Fruit fly (Drosophila melanogaster): ENCODE results near the gene CG14864.
A peak's percentile ranks its signal among the peaks of the same experiment; 100 is the strongest.

CG14864 gene

DNA sequence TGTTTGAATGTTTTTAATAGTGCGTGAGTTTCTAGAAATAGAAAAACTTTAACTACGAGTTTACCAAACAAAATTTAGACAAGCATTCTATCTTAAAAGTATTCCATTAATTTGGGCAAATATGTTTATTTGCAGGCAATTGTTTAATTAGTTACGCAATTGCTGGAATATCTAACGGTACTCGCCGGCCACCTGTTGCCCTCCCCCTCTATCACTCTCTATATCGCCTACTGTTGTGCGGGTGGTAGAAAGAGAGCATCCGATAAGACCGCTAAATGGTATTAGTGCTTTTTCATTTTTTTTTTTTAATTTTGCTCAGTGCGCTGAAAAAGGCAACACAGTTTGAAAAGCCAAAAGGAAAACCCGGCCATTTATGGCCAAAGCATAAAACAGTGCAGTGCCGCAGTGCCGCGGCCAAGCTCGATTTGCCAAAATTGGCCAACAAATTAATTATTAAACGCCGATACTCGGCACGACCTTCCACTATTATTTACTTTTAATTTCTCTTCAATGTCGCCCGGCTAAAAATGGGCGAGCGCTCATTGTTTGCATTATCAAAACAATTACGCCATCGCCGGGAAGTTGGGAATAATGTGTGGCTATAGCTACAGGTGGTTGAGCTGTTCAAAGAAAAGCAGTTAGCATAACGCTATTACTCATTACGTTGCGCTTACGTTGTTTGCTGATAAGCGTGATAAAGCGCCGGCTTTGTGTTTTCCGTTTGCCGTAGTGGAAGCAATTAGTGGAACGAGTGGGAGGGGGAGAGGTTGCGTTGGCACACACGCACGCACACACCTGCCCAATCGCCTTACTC, 21.7 kb upstream of the CG14864 start (continued):
- TF ChIP-seq CG10959 (GFP tag; IDR thresholded peaks at IDR 0.05), result no peak
- TF ChIP-seq Ravus (GFP tag; IDR thresholded peaks at IDR 0.05), result no peak
- no peak for TF ChIP-seq zfh2 (GFP tag; optimal IDR thresholded peaks at IDR 0.05)
- no peak for TF ChIP-seq CG16815 (GFP tag; optimal IDR thresholded peaks at IDR 0.05)
- no peak for TF ChIP-seq CG17802 (tag; optimal IDR thresholded peaks at IDR 0.05)
- no peak for TF ChIP-seq CG17829 (tag; optimal IDR thresholded peaks at IDR 0.05)
- TF ChIP-seq grn (GFP tag; optimal IDR thresholded peaks at IDR 0.05), result peak; percentile 14
- no peak for TF ChIP-seq sisA (GFP tag; IDR thresholded peaks at IDR 0.05)
- no peak for TF ChIP-seq chif (GFP tag; optimal IDR thresholded peaks at IDR 0.05)
- TF ChIP-seq CG3281 (GFP tag; optimal IDR thresholded peaks at IDR 0.05), result no peak
- no peak for TF ChIP-seq zen2 (GFP tag; IDR thresholded peaks at IDR 0.05; ENCODE audit: partially characterized antibody)
- TF ChIP-seq nerfin-2 (GFP tag; IDR thresholded peaks at IDR 0.05; ENCODE audit: partially characterized antibody), result no peak
- TF ChIP-seq lab (GFP tag; optimal IDR thresholded peaks at IDR 0.05), result no peak
- TF ChIP-seq onecut (GFP tag; IDR thresholded peaks at IDR 0.05), result no peak
- TF ChIP-seq maf-S (GFP tag; optimal IDR thresholded peaks at IDR 0.05), result no peak
- TF ChIP-seq CG31441 (GFP tag; IDR thresholded peaks at IDR 0.05), result no peak
- no peak for TF ChIP-seq NFAT (GFP tag; IDR thresholded peaks at IDR 0.05)
- no peak for TF ChIP-seq CG12236 (GFP tag; optimal IDR thresholded peaks at IDR 0.05)
- TF ChIP-seq ato (GFP tag; IDR thresholded peaks at IDR 0.05; ENCODE audit: partially characterized antibody), result no peak
- no peak for TF ChIP-seq CG12155 (GFP tag; optimal IDR thresholded peaks at IDR 0.05)
- TF ChIP-seq CG11560 (tag; IDR thresholded peaks at IDR 0.05), result no peak
- no peak for TF ChIP-seq sr (GFP tag; IDR thresholded peaks at IDR 0.05)
- no peak for TF ChIP-seq ERR (GFP tag; optimal IDR thresholded peaks at IDR 0.05)
- TF ChIP-seq CG42726 (GFP tag; IDR thresholded peaks at IDR 0.05; ENCODE audit: partially characterized antibody), result no peak
- TF ChIP-seq CG8359 (GFP tag; optimal IDR thresholded peaks at IDR 0.05; ENCODE audit: borderline replicate concordance), result no peak
- no peak for TF ChIP-seq nmo (GFP tag; optimal IDR thresholded peaks at IDR 0.05)
- TF ChIP-seq trem (tag; optimal IDR thresholded peaks at IDR 0.05), result no peak
- TF ChIP-seq Hsf (GFP tag; optimal IDR thresholded peaks at IDR 0.05), result no peak
- peak; percentile 61 for TF ChIP-seq scrt (GFP tag; optimal IDR thresholded peaks at IDR 0.05)
- TF ChIP-seq Chrac-16 (GFP tag; optimal IDR thresholded peaks at IDR 0.05), result no peak
- no peak for TF ChIP-seq ci (GFP tag; IDR thresholded peaks at IDR 0.05)
- no peak for TF ChIP-seq sd (tag; optimal IDR thresholded peaks at IDR 0.05)
- no peak for TF ChIP-seq CG8281 (tag; optimal IDR thresholded peaks at IDR 0.05)
- TF ChIP-seq CG9797 (GFP tag; optimal IDR thresholded peaks at IDR 0.05), result no peak
- no peak for TF ChIP-seq CG3407 (GFP tag; optimal IDR thresholded peaks at IDR 0.05)
- peak; percentile 58 for TF ChIP-seq zen (tag; optimal IDR thresholded peaks at IDR 0.05)
- TF ChIP-seq CG31365 (tag; optimal IDR thresholded peaks at IDR 0.05), result no peak
- no peak for TF ChIP-seq CG18764 (GFP tag; optimal IDR thresholded peaks at IDR 0.05)
- TF ChIP-seq chn (GFP tag; optimal IDR thresholded peaks at IDR 0.05), result no peak
- TF ChIP-seq sug (tag; optimal IDR thresholded peaks at IDR 0.05), result peak; percentile 19
- no peak for TF ChIP-seq CG11504 (tag; optimal IDR thresholded peaks at IDR 0.05)
- TF ChIP-seq eve (GFP tag; optimal IDR thresholded peaks at IDR 0.05), result peak in 1 of 2 experiments; percentile 9
- no peak for TF ChIP-seq caup (GFP tag; optimal IDR thresholded peaks at IDR 0.05; ENCODE audit: severe bottlenecking)
- no peak for TF ChIP-seq CG4404 (GFP tag; IDR thresholded peaks at IDR 0.05)
- no peak for TF ChIP-seq sens-2 (GFP tag; IDR thresholded peaks at IDR 0.05)
- TF ChIP-seq C15 (GFP tag; IDR thresholded peaks at IDR 0.05), result no peak
- no peak for TF ChIP-seq CG1024 (GFP tag; IDR thresholded peaks at IDR 0.05)
- no peak for TF ChIP-seq Sox100B (GFP tag; optimal IDR thresholded peaks at IDR 0.05)
- TF ChIP-seq Doc3 (GFP tag; IDR thresholded peaks at IDR 0.05; ENCODE audit: partially characterized antibody), result no peak
- peak; percentile 18 for TF ChIP-seq lilli (GFP tag; optimal IDR thresholded peaks at IDR 0.05)

All from whole organism, embryonic.